Worm (Caenorhabditis elegans): Measurements from ENCODE around the gene ZK822.10.

ZK822.10 gene

DNA sequence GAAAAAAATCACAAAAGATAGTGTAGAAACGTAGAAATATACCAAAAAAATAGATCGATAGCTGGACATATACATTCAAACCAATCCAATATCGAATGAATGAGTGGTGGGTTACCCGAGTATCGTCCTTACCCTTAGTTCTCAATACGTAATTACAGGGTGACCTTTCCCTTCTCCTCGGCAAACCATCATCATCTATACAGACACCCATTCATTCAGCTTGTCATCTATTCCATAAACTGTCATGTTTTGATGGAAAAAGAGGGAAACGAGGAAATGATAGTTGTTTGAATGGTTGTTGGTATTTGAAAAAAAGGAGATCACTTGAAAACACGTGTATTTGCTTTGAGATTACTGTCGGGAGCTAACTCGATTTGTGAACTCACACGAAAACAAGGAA, 7.2 kb downstream of the ZK822.10 start:
- TF ChIP-seq fkh-10 (GFP tag; optimal IDR thresholded peaks at IDR 0.05) (no peak), C08G9.2 (tag; optimal IDR thresholded peaks at IDR 0.05) (no peak), hlh-8 (tag; optimal IDR thresholded peaks at IDR 0.05) (no peak), unc-55 (GFP tag; optimal IDR thresholded peaks at IDR 0.05) (peak; percentile 11), hlh-6 (tag; optimal IDR thresholded peaks at IDR 0.05) (no peak), ref-2 (tag; optimal IDR thresholded peaks at IDR 0.05) (no peak)

DNA sequence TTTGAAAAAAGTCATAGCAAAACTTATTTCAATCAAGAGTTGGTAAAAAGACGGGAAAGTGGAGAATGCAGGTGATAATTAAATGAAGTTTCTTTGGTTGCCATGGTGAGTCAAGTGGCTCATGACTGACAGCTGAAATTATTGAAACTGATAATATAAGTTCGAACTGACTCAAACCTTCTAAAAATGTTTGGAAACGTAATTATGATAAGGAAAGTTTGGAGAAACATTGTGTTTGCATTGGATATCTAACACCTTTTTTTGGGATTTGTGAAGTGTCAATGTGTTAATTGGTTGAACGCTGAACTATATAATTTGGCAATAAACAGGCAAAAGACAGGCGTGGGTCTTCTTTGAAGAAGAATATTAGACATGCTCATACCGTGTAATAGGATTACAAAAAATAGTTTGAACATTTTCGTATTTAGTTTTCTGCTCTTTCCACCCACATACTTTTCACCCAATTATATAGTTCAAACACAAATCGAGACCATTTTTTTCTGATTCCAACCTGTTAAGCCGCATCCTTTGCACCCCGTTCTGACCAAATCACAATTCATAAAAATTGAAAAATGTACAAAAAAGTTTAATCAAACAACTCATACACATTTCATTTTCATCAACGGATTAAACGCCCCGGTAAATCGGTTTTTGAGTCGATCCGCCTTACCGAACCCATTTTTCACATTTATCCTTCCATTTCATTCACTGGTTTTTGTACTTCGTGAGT, 8.6 kb downstream of the ZK822.10 start, which contains the start of the genes srlf-33 and srlf-32:
Gene srlf-33, minus strand, starts transcription at position 101 of the 730 bp plus-strand sequence.
Gene srlf-32, plus strand, starts transcription at position 680 of the 730 bp plus-strand sequence.
- TF ChIP-seq T23F11.4 (GFP tag; optimal IDR thresholded peaks at IDR 0.05) = no peak
- no peak for TF ChIP-seq K02D7.2 (tag; optimal IDR thresholded peaks at IDR 0.05)
- no peak for TF ChIP-seq pat-9 (tag; optimal IDR thresholded peaks at IDR 0.05)
- no peak for TF ChIP-seq ceh-22 (tag; optimal IDR thresholded peaks at IDR 0.05)
- no peak for TF ChIP-seq npax-4 (tag; optimal IDR thresholded peaks at IDR 0.05)
- TF ChIP-seq nfya-1 (tag; optimal IDR thresholded peaks at IDR 0.05) = no peak
- TF ChIP-seq zip-5 (tag; optimal IDR thresholded peaks at IDR 0.05) = no peak

DNA sequence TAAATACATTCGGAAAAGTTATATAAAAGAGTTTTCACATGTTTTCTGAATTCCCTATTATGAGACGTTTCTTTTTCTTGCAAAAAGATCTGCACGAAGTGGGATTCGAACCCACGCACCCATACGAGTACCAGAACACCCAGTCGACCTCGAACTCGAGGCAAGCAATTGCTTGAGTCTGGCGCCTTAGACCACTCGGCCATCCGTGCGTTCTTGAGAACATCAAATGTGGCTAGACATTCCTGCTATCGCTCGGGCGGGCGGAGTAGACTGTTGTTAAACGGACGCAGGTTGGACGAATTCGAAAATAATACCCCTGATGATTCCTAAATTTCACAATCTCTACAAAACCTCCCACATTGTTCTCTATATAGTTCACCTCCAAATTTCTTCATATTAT, 11.5 kb downstream of the ZK822.10 start:
- peak; percentile 19 for TF ChIP-seq fkh-6 (tag; optimal IDR thresholded peaks at IDR 0.05)
- peak; percentile 34 for TF ChIP-seq C38D4.7 (GFP tag; optimal IDR thresholded peaks at IDR 0.05)
- TF ChIP-seq ceh-34 (tag; optimal IDR thresholded peaks at IDR 0.05) = no peak
- peak; percentile 18 for TF ChIP-seq gmeb-2 (tag; optimal IDR thresholded peaks at IDR 0.05)
- peak; percentile 27 for TF ChIP-seq syd-9 (tag; optimal IDR thresholded peaks at IDR 0.05)
- peak; percentile 44 for TF ChIP-seq ceh-6 (GFP tag; optimal IDR thresholded peaks at IDR 0.05)
- peak; percentile 43 for TF ChIP-seq nhr-232 (tag; optimal IDR thresholded peaks at IDR 0.05)
- peak; percentile 50 for TF ChIP-seq ref-2 (tag; optimal IDR thresholded peaks at IDR 0.05)
- TF ChIP-seq che-1 (tag; optimal IDR thresholded peaks at IDR 0.05) = peak; percentile 39
- peak; percentile 44 for TF ChIP-seq lin-11 (tag; optimal IDR thresholded peaks at IDR 0.05)
- TF ChIP-seq pat-9 (tag; optimal IDR thresholded peaks at IDR 0.05) = no peak
- TF ChIP-seq pqm-1 (tag; optimal IDR thresholded peaks at IDR 0.05) = no peak
- peak; percentile 30 for TF ChIP-seq T23F11.4 (GFP tag; optimal IDR thresholded peaks at IDR 0.05)
- TF ChIP-seq elt-2 (tag; optimal IDR thresholded peaks at IDR 0.05) = peak; percentile 25
- TF ChIP-seq dve-1 (tag; optimal IDR thresholded peaks at IDR 0.05) = no peak

DNA sequence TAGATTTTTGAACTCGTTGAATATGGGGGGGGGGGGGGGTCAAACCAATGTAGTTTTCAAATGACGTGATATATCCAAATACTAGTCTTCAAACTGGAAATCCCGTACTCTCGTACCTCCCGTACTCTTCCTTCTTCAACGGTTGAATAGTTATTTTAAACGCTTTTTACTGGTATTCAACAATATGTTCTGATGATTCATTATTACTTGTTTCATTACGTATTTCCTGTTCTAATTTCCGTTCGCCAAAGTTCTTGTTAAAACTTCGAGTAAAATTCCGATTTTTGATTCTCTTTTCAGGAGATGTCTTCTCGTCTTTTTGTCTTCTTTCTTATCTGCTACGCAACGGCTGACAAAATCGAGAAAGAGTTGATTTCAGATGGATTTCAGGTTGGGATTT, 13.6 kb downstream of the ZK822.10 start, which contains the start of gene nhx-9:
Gene nhx-9, plus strand, starts transcription at position 301 of the 400 bp plus-strand sequence.
- TF ChIP-seq rnt-1 (tag; optimal IDR thresholded peaks at IDR 0.05) (no peak), pha-2 (tag; optimal IDR thresholded peaks at IDR 0.05) (no peak), fkh-10 (GFP tag; optimal IDR thresholded peaks at IDR 0.05) (no peak), ceh-30 (tag; optimal IDR thresholded peaks at IDR 0.05) (no peak), pag-3 (tag; optimal IDR thresholded peaks at IDR 0.05; ENCODE audit: borderline replicate concordance) (no peak), ztf-16 (tag; optimal IDR thresholded peaks at IDR 0.05) (no peak), ahr-1 (tag; optimal IDR thresholded peaks at IDR 0.05) (no peak), pat-9 (tag; optimal IDR thresholded peaks at IDR 0.05) (no peak), hlh-13 (GFP tag; optimal IDR thresholded peaks at IDR 0.05) (no peak), nhr-11 (tag; optimal IDR thresholded peaks at IDR 0.05) (no peak), che-1 (tag; optimal IDR thresholded peaks at IDR 0.05) (no peak)

DNA sequence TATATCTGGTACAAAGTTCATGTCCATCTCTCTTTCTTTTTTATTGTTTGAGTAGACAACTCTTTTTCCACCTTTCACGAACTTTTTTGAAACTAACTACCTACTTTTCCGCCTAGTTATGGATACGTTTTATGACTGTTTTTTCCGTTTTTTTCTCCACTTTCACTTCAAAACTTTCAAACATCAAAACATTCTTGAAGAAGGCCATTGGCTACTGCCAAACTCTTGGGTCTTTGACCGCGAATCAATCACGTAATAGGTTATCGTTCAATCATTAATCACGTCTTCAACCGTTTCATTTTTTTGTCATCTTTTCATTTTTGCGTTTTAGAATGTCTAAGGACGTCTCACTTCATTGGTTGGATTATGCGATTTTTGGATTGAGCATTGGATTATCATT, 20.1 kb downstream of the ZK822.10 start, which contains the start of gene slc-5A12:
Gene slc-5A12, plus strand, starts transcription at position 333 of the 400 bp plus-strand sequence.
- TF ChIP-seq nfya-1 (tag; optimal IDR thresholded peaks at IDR 0.05) (no peak), pqm-1 (tag; optimal IDR thresholded peaks at IDR 0.05) (no peak), sox-4 (tag; optimal IDR thresholded peaks at IDR 0.05) (no peak)
